Fruit fly (Drosophila melanogaster) whole organism: ENCODE results near the gene CG1572.

Source experiments
- CG8478 ChIP-seq: fragments of >200 bp; optimal IDR thresholded peaks from 2 replicates; lab custom pipeline; 2018; ENCODE audit warnings: inconsistent platforms
- Dll ChIP-seq: fragments of >200 bp; optimal IDR thresholded peaks from 2 replicates; lab custom pipeline; 2017
- EcR ChIP-seq, 2 experiments: fragments of >200 bp; optimal IDR thresholded peaks; 2 replicates each; lab custom pipeline; 2017; ENCODE audit warnings: missing biosample characterization in 2 of 2, missing genetic modification characterization in 2 of 2, missing genetic modification reagents in 2 of 2
- pan ChIP-seq: fragments of >200 bp; optimal IDR thresholded peaks from 2 replicates; lab custom pipeline; 2017
- psq ChIP-seq: fragments of >200 bp; optimal IDR thresholded peaks from 2 replicates; lab custom pipeline; 2017
- usp ChIP-seq: fragments of >200 bp; optimal IDR thresholded peaks from 2 replicates; lab custom pipeline; 2017; ENCODE audit warnings: missing biosample characterization, missing genetic modification characterization, mixed read lengths

- TF ChIP-seq psq, result no peak
- no peak for TF ChIP-seq Dll (lab: Kevin White, UChicago)
- TF ChIP-seq CG8478 (lab: Kevin White, UChicago), result no peak
- TF ChIP-seq pan (lab: Kevin White, UChicago), result no peak
- TF ChIP-seq EcR (GFP tag; optimal IDR thresholded peaks at IDR 0.05; lab: Kevin White, UChicago), result no peak
- no peak for TF ChIP-seq usp (GFP tag; lab: Kevin White, UChicago)
These were observed 48.2 kb downstream of the CG1572 start for dm6 chrX:11510120-11510771.
